Worm (Caenorhabditis elegans) whole organism, young adult: Measurements from ENCODE around the gene F13A2.5.

Experiments
- F57A8.1 ChIP-seq: fragments of 200-800 bp; sonication (Bioruptor generic); optimal IDR thresholded peaks from 2 replicates; lab custom pipeline; 2018; ENCODE audit warnings: mild to moderate bottlenecking, missing genetic modification characterization, moderate library complexity, missing compliant biosample characterization
- ceh-79 ChIP-seq: sonication (generic microtip); optimal IDR thresholded peaks from 2 replicates; lab custom pipeline; 2017; ENCODE audit warnings: mild to moderate bottlenecking, missing genetic modification characterization, missing compliant biosample characterization
- unc-130 ChIP-seq: sonication (generic microtip); optimal IDR thresholded peaks from 2 replicates; lab custom pipeline; 2016; ENCODE audit warnings: missing genetic modification reagents, missing genetic modification characterization, missing compliant biosample characterization
- xnd-1 ChIP-seq: sonication (generic microtip); optimal IDR thresholded peaks from 2 replicates; lab custom pipeline; 2016; ENCODE audit warnings: missing genotype, missing genetic modification reagents, missing genetic modification characterization, missing compliant biosample characterization

DNA sequence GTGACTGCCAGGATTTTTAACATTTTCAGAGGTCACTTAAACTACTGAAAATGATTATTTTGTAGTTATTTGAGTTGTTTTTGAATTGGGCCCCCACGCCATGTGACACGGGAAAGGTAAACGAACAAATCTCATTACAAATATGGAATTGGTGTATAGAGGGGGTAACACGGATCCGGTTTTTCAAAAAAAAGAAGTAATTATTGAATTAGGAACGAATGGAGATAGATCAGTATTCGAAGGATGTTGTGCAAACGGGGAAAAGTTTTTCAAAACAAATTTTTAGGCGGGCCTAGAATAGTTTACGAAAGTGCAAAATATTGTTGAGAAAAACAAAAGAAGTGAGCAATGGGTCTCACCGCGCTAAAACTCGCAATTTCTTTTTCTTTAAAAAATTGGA lies 35.3 kb downstream of the F13A2.5 start, which contains the start of gene F32D1.11:
- no peak for TF ChIP-seq unc-130
- TF ChIP-seq xnd-1 = no peak
- TF ChIP-seq ceh-79 (tag; lab: Kevin White, UChicago) = no peak
- no peak for TF ChIP-seq F57A8.1 (GFP tag; lab: Kevin White, UChicago)
